Worm (Caenorhabditis elegans): ENCODE measurements around the gene F09G8.5.

F09G8.5 gene

ce11 chrIII:8228916-8229315 lies 25.9 kb upstream of the F09G8.5 start:
- TF ChIP-seq ceh-13 (GFP tag; optimal IDR thresholded peaks at IDR 0.05): no peak
- TF ChIP-seq tbx-11 (GFP tag; IDR thresholded peaks at IDR 0.05): no peak
- no peak for TF ChIP-seq aly-1 (tag; optimal IDR thresholded peaks at IDR 0.05)
- TF ChIP-seq tra-4 (tag; optimal IDR thresholded peaks at IDR 0.05): no peak
- TF ChIP-seq tbx-37 (GFP tag; conservative IDR thresholded peaks at IDR 0.05): no peak
- no peak for TF ChIP-seq ets-7 (tag; optimal IDR thresholded peaks at IDR 0.05)
- no peak for TF ChIP-seq hmbx-1 (tag; optimal IDR thresholded peaks at IDR 0.05)
- no peak for TF ChIP-seq flt-1 (GFP tag; IDR thresholded peaks at IDR 0.05)
- no peak for TF ChIP-seq hmg-4 (GFP tag; optimal IDR thresholded peaks at IDR 0.05)
- no peak for TF ChIP-seq sea-1 (GFP tag; conservative IDR thresholded peaks at IDR 0.05)
- no peak for TF ChIP-seq ama-1 (optimal IDR thresholded peaks at IDR 0.05)
- no peak for TF ChIP-seq B0310.2 (tag; optimal IDR thresholded peaks at IDR 0.05)
- TF ChIP-seq scrt-1 (GFP tag; IDR thresholded peaks at IDR 0.05): no peak
- TF ChIP-seq F13C5.2 (tag; optimal IDR thresholded peaks at IDR 0.05): no peak
- no peak for TF ChIP-seq pes-1 (GFP tag; IDR thresholded peaks at IDR 0.05)
- no peak for TF ChIP-seq hnd-1 (tag; optimal IDR thresholded peaks at IDR 0.05)
- no peak for TF ChIP-seq ceh-36 (tag; optimal IDR thresholded peaks at IDR 0.05)

ce11 chrIII:8229480-8229879 lies 25.3 kb upstream of the F09G8.5 start:
- TF ChIP-seq ama-1 (optimal IDR thresholded peaks at IDR 0.05): no peak
- no peak for TF ChIP-seq hnd-1 (tag; optimal IDR thresholded peaks at IDR 0.05)
- TF ChIP-seq B0310.2 (tag; optimal IDR thresholded peaks at IDR 0.05): no peak
- no peak for TF ChIP-seq scrt-1 (GFP tag; IDR thresholded peaks at IDR 0.05)
- no peak for TF ChIP-seq hmbx-1 (tag; optimal IDR thresholded peaks at IDR 0.05)
- TF ChIP-seq tra-4 (tag; optimal IDR thresholded peaks at IDR 0.05): no peak
- no peak for TF ChIP-seq ets-7 (tag; optimal IDR thresholded peaks at IDR 0.05)
- TF ChIP-seq aly-1 (tag; optimal IDR thresholded peaks at IDR 0.05): no peak
- TF ChIP-seq pes-1 (GFP tag; IDR thresholded peaks at IDR 0.05): no peak
- TF ChIP-seq F13C5.2 (tag; optimal IDR thresholded peaks at IDR 0.05): no peak
- no peak for TF ChIP-seq tbx-37 (GFP tag; conservative IDR thresholded peaks at IDR 0.05)
- no peak for TF ChIP-seq ceh-13 (GFP tag; optimal IDR thresholded peaks at IDR 0.05)
- TF ChIP-seq hmg-4 (GFP tag; optimal IDR thresholded peaks at IDR 0.05): no peak
- TF ChIP-seq sea-1 (GFP tag; conservative IDR thresholded peaks at IDR 0.05): no peak
- TF ChIP-seq flt-1 (GFP tag; IDR thresholded peaks at IDR 0.05): no peak
- TF ChIP-seq tbx-11 (GFP tag; IDR thresholded peaks at IDR 0.05): no peak
- no peak for TF ChIP-seq ceh-36 (tag; optimal IDR thresholded peaks at IDR 0.05)

- no peak for TF ChIP-seq ceh-13 (GFP tag; optimal IDR thresholded peaks at IDR 0.05)
- TF ChIP-seq F13C5.2 (tag; optimal IDR thresholded peaks at IDR 0.05): no peak
- TF ChIP-seq ets-7 (tag; optimal IDR thresholded peaks at IDR 0.05): no peak
- TF ChIP-seq sea-1 (GFP tag; conservative IDR thresholded peaks at IDR 0.05): no peak
- no peak for TF ChIP-seq aly-1 (tag; optimal IDR thresholded peaks at IDR 0.05)
- no peak for TF ChIP-seq pes-1 (GFP tag; IDR thresholded peaks at IDR 0.05)
- TF ChIP-seq tbx-37 (GFP tag; conservative IDR thresholded peaks at IDR 0.05): no peak
- TF ChIP-seq tra-4 (tag; optimal IDR thresholded peaks at IDR 0.05): no peak
- TF ChIP-seq scrt-1 (GFP tag; IDR thresholded peaks at IDR 0.05): no peak
- no peak for TF ChIP-seq B0310.2 (tag; optimal IDR thresholded peaks at IDR 0.05)
- TF ChIP-seq tbx-11 (GFP tag; IDR thresholded peaks at IDR 0.05): no peak
- TF ChIP-seq hmg-4 (GFP tag; optimal IDR thresholded peaks at IDR 0.05): no peak
- no peak for TF ChIP-seq hmbx-1 (tag; optimal IDR thresholded peaks at IDR 0.05)
- TF ChIP-seq hnd-1 (tag; optimal IDR thresholded peaks at IDR 0.05): no peak
- no peak for TF ChIP-seq flt-1 (GFP tag; IDR thresholded peaks at IDR 0.05)
- no peak for TF ChIP-seq ceh-36 (tag; optimal IDR thresholded peaks at IDR 0.05)
- no peak for TF ChIP-seq ama-1 (optimal IDR thresholded peaks at IDR 0.05)
Measured at ce11 chrIII:8232634-8233033, 22.1 kb upstream of the F09G8.5 start, which contains the start of gene henn-1. TSS of gene henn-1 (plus strand) at chrIII:8232651.

- TF ChIP-seq ceh-13 (GFP tag; optimal IDR thresholded peaks at IDR 0.05) (no peak), flt-1 (GFP tag; IDR thresholded peaks at IDR 0.05) (no peak), scrt-1 (GFP tag; IDR thresholded peaks at IDR 0.05) (no peak), hmbx-1 (tag; optimal IDR thresholded peaks at IDR 0.05) (no peak), hmg-4 (GFP tag; optimal IDR thresholded peaks at IDR 0.05) (no peak), tra-4 (tag; optimal IDR thresholded peaks at IDR 0.05) (no peak), ceh-36 (tag; optimal IDR thresholded peaks at IDR 0.05) (no peak), pes-1 (GFP tag; IDR thresholded peaks at IDR 0.05) (no peak), ama-1 (optimal IDR thresholded peaks at IDR 0.05) (no peak), tbx-37 (GFP tag; conservative IDR thresholded peaks at IDR 0.05) (no peak), sea-1 (GFP tag; conservative IDR thresholded peaks at IDR 0.05) (no peak), F13C5.2 (tag; optimal IDR thresholded peaks at IDR 0.05) (no peak), ets-7 (tag; optimal IDR thresholded peaks at IDR 0.05) (no peak), tbx-11 (GFP tag; IDR thresholded peaks at IDR 0.05) (no peak), hnd-1 (tag; optimal IDR thresholded peaks at IDR 0.05) (no peak), aly-1 (tag; optimal IDR thresholded peaks at IDR 0.05) (no peak), B0310.2 (tag; optimal IDR thresholded peaks at IDR 0.05) (no peak)
Measured at ce11 chrIII:8235358-8235757, 19.4 kb upstream of the F09G8.5 start, which contains the start of gene C02F5.14. TSS of gene C02F5.14 (minus strand) at chrIII:8235514.

ce11 chrIII:8235880-8236279 lies 18.9 kb upstream of the F09G8.5 start, which contains the start of gene C02F5.5:
TSS of gene C02F5.5 (plus strand) at chrIII:8236180.
- TF ChIP-seq ceh-13 (GFP tag; optimal IDR thresholded peaks at IDR 0.05) (no peak), B0310.2 (tag; optimal IDR thresholded peaks at IDR 0.05) (no peak), tbx-37 (GFP tag; conservative IDR thresholded peaks at IDR 0.05) (no peak), scrt-1 (GFP tag; IDR thresholded peaks at IDR 0.05) (no peak), pes-1 (GFP tag; IDR thresholded peaks at IDR 0.05) (no peak), hnd-1 (tag; optimal IDR thresholded peaks at IDR 0.05) (no peak), sea-1 (GFP tag; conservative IDR thresholded peaks at IDR 0.05) (no peak), F13C5.2 (tag; optimal IDR thresholded peaks at IDR 0.05) (no peak), aly-1 (tag; optimal IDR thresholded peaks at IDR 0.05) (no peak), flt-1 (GFP tag; IDR thresholded peaks at IDR 0.05) (no peak), ets-7 (tag; optimal IDR thresholded peaks at IDR 0.05) (no peak), ceh-36 (tag; optimal IDR thresholded peaks at IDR 0.05) (no peak), hmbx-1 (tag; optimal IDR thresholded peaks at IDR 0.05) (no peak), hmg-4 (GFP tag; optimal IDR thresholded peaks at IDR 0.05) (no peak), tra-4 (tag; optimal IDR thresholded peaks at IDR 0.05) (no peak), ama-1 (optimal IDR thresholded peaks at IDR 0.05) (no peak), tbx-11 (GFP tag; IDR thresholded peaks at IDR 0.05) (no peak)

- TF ChIP-seq ceh-13 (GFP tag; optimal IDR thresholded peaks at IDR 0.05) (no peak), scrt-1 (GFP tag; IDR thresholded peaks at IDR 0.05) (no peak), ets-7 (tag; optimal IDR thresholded peaks at IDR 0.05) (no peak), pes-1 (GFP tag; IDR thresholded peaks at IDR 0.05) (no peak), hmbx-1 (tag; optimal IDR thresholded peaks at IDR 0.05) (no peak), aly-1 (tag; optimal IDR thresholded peaks at IDR 0.05) (no peak)
Measured at ce11 chrIII:8237827-8238226, 16.9 kb upstream of the F09G8.5 start, which contains the start of gene tsp-2. TSS of gene tsp-2 (minus strand) at chrIII:8237935.
